Worm (Caenorhabditis elegans) whole organism, mixed stage, embryonic: ENCODE data around the gene sru-18.
"Not testable (repeated sequence)": the region's sequence is repeated elsewhere in the genome, so short reads cannot be mapped to it uniquely, and the experiment has no call there.

Source experiments
- ceh-39 ChIP-seq: fragments of 150-350 bp; optimal IDR thresholded peaks from 2 replicates; lab custom pipeline; 2014; ENCODE audit warnings: missing biosample characterization, missing genetic modification characterization
- ceh-43 ChIP-seq: fragments of 200-800 bp; sonication (Bioruptor generic); optimal IDR thresholded peaks from 2 replicates; lab custom pipeline; 2018; ENCODE audit warnings: mild to moderate bottlenecking, missing genetic modification characterization, moderate library complexity, missing compliant biosample characterization
- ceh-83 ChIP-seq: fragments of 200-800 bp; sonication (Bioruptor generic); optimal IDR thresholded peaks from 2 replicates; lab custom pipeline; 2018; ENCODE audit warnings: mild to moderate bottlenecking, missing genetic modification characterization, missing compliant biosample characterization
- ces-1 ChIP-seq: fragments of 150-350 bp; optimal IDR thresholded peaks from 2 replicates; lab custom pipeline; 2014; ENCODE audit warnings: missing biosample characterization, missing genetic modification reagents, missing genetic modification characterization
- drap-1 ChIP-seq: fragments of 200-800 bp; sonication (Bioruptor generic); optimal IDR thresholded peaks from 3 replicates; lab custom pipeline; 2018; ENCODE audit warnings: mild to moderate bottlenecking, missing genetic modification characterization, missing compliant biosample characterization
- elt-1 ChIP-seq: sonication (generic microtip); optimal IDR thresholded peaks from 2 replicates; lab custom pipeline; 2017; ENCODE audit warnings: missing genetic modification characterization, mild to moderate bottlenecking, missing compliant biosample characterization, antibody characterized with exemption, moderate library complexity, borderline replicate concordance; ENCODE audit not compliant: insufficient read depth
- flh-1 ChIP-seq: fragments of 200-800 bp; sonication (Bioruptor generic); optimal IDR thresholded peaks from 2 replicates; lab custom pipeline; 2018; ENCODE audit warnings: mild to moderate bottlenecking, missing genetic modification characterization, moderate library complexity, missing compliant biosample characterization
- ham-2 ChIP-seq: fragments of 200-800 bp; sonication (Bioruptor generic); optimal IDR thresholded peaks from 2 replicates; lab custom pipeline; 2018; ENCODE audit warnings: mild to moderate bottlenecking, missing genetic modification characterization, missing compliant biosample characterization
- hlh-1 ChIP-seq: fragments of 150-350 bp; optimal IDR thresholded peaks from 2 replicates; lab custom pipeline; 2014; ENCODE audit warnings: missing biosample characterization, missing genetic modification reagents, missing genetic modification characterization
- lin-13 ChIP-seq: fragments of 150-350 bp; optimal IDR thresholded peaks from 2 replicates; lab custom pipeline; 2014; ENCODE audit warnings: missing biosample characterization, missing genetic modification characterization
- lin-32 ChIP-seq: fragments of 200-800 bp; sonication (Bioruptor generic); optimal IDR thresholded peaks from 2 replicates; lab custom pipeline; 2018; ENCODE audit warnings: mild to moderate bottlenecking, missing genetic modification characterization, missing compliant biosample characterization
- lsy-2 ChIP-seq: fragments of 150-350 bp; optimal IDR thresholded peaks from 2 replicates; lab custom pipeline; 2014; ENCODE audit warnings: missing biosample characterization, missing genetic modification characterization
- mab-5 ChIP-seq: fragments of 150-350 bp; optimal IDR thresholded peaks from 2 replicates; lab custom pipeline; 2014; ENCODE audit warnings: missing biosample characterization, missing genetic modification characterization
- mep-1 ChIP-seq: fragments of 150-350 bp; optimal IDR thresholded peaks from 2 replicates; lab custom pipeline; 2017; ENCODE audit warnings: missing biosample characterization, missing genetic modification reagents, missing genetic modification characterization, inconsistent platforms
- mls-2 ChIP-seq: sonication (generic microtip); optimal IDR thresholded peaks from 2 replicates; lab custom pipeline; 2016; ENCODE audit warnings: mild to moderate bottlenecking, missing genetic modification characterization, moderate library complexity, missing compliant biosample characterization
- nhr-12 ChIP-seq: fragments of 150-350 bp; optimal IDR thresholded peaks from 2 replicates; lab custom pipeline; 2014; ENCODE audit warnings: missing biosample characterization, missing genetic modification characterization
- nhr-237 ChIP-seq: fragments of 150-350 bp; optimal IDR thresholded peaks from 2 replicates; lab custom pipeline; 2014; ENCODE audit warnings: missing biosample characterization, missing genetic modification characterization
- nhr-28 ChIP-seq: fragments of 150-350 bp; optimal IDR thresholded peaks from 2 replicates; lab custom pipeline; 2014; ENCODE audit warnings: missing biosample characterization, missing genetic modification characterization
- nhr-76 ChIP-seq: sonication (generic microtip); optimal IDR thresholded peaks from 2 replicates; lab custom pipeline; 2017; ENCODE audit warnings: missing biosample characterization, missing genetic modification characterization
- pha-4 ChIP-seq: fragments of 150-350 bp; optimal IDR thresholded peaks from 2 replicates; lab custom pipeline; 2018; ENCODE audit warnings: missing biosample characterization, missing genetic modification reagents, missing genetic modification characterization
- snpc-4 ChIP-seq: fragments of 150-350 bp; optimal IDR thresholded peaks from 2 replicates; lab custom pipeline; 2014; ENCODE audit warnings: missing biosample characterization, missing genetic modification characterization
- sptf-1 ChIP-seq: sonication (generic microtip); optimal IDR thresholded peaks from 2 replicates; lab custom pipeline; 2017; ENCODE audit warnings: mild to moderate bottlenecking, missing genetic modification characterization, moderate library complexity, missing compliant biosample characterization
- tbx-8 ChIP-seq: fragments of 200-800 bp; sonication (Bioruptor generic); optimal IDR thresholded peaks from 2 replicates; lab custom pipeline; 2018; ENCODE audit warnings: mild to moderate bottlenecking, missing genetic modification characterization, moderate library complexity, missing compliant biosample characterization
- unc-120 ChIP-seq: sonication (generic microtip); optimal IDR thresholded peaks from 2 replicates; lab custom pipeline; 2017; ENCODE audit warnings: missing genetic modification characterization, missing compliant biosample characterization; ENCODE audit not compliant: poor library complexity, severe bottlenecking
- unc-39 ChIP-seq: fragments of 150-350 bp; optimal IDR thresholded peaks from 2 replicates; lab custom pipeline; 2014; ENCODE audit warnings: missing biosample characterization, missing genetic modification characterization
- unc-62 ChIP-seq: fragments of 150-350 bp; optimal IDR thresholded peaks from 2 replicates; lab custom pipeline; 2014; ENCODE audit warnings: missing biosample characterization, missing genetic modification reagents, missing genetic modification characterization
- ztf-11 ChIP-seq: fragments of 150-350 bp; optimal IDR thresholded peaks from 2 replicates; lab custom pipeline; 2014; ENCODE audit warnings: missing biosample characterization, missing genetic modification characterization

sru-18 gene

DNA sequence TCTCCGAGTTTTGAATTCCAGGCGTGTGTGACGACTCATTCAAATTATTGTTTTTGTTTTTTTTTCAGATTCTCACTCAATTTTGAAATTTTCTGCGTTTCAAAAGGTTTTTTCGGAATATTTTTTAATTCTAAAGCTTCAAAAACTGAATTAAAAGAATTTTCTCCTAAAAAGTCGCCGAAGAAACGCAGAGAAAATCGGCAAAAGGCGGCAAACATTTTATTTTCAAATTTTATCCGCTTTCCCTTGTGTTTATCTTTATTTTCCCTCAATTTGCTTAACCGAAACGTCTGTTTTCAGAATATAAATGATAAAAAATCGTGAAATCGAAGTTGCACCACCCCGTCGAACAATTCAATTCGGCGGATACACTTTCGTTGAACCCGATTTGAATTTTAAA is 11.6 kb upstream of the sru-18 start, which contains the start of gene him-6:
Gene him-6 (plus strand): TSS at position 301 of the 400 bp plus-strand sequence.
- no peak for TF ChIP-seq mab-5 (tag; lab: Kevin White, UChicago)
- no peak for TF ChIP-seq ceh-43 (GFP tag; lab: Kevin White, UChicago)
- no peak for TF ChIP-seq mls-2 (tag; lab: Kevin White, UChicago)
- TF ChIP-seq flh-1 (GFP tag; lab: Kevin White, UChicago) = no peak
- no peak for TF ChIP-seq unc-120 (tag; lab: Kevin White, UChicago)
- no peak for TF ChIP-seq unc-62 (GFP tag; lab: Kevin White, UChicago)
- no peak for TF ChIP-seq ham-2 (GFP tag; lab: Kevin White, UChicago)
- no peak for TF ChIP-seq tbx-8
- no peak for TF ChIP-seq nhr-237 (tag; lab: Kevin White, UChicago)
- TF ChIP-seq pha-4 (tag; lab: Kevin White, UChicago) = no peak
- no peak for TF ChIP-seq hlh-1 (tag; lab: Kevin White, UChicago)
- TF ChIP-seq, all 35 proteins: peak for 0

DNA sequence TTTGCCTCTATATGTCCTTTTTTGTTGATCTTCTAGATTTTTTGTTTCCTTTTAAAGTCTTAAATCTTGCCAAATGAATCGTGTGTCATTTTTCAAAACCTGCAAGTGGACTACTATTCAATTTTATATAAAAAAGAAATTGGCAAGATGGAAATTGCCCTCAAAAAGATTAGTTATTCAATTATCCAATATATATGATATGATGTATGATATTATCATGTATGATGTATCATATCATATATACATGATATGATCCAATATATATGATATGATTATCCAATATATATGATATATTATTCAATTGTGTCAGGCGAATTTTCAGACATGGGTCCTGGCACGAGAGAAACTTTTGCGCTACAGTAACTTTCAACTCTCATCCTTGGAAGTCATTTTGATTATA is 6.9 kb upstream of the sru-18 start, which contains the start of gene sru-20:
Gene sru-20 (plus strand): TSS at position 301 of the 400 bp plus-strand sequence.
- TF ChIP-seq lsy-2 (tag; lab: Kevin White, UChicago) = no peak
- no peak for TF ChIP-seq ztf-11
- TF ChIP-seq ceh-39 (tag; lab: Kevin White, UChicago) = no peak
- TF ChIP-seq ceh-83 = no peak

DNA sequence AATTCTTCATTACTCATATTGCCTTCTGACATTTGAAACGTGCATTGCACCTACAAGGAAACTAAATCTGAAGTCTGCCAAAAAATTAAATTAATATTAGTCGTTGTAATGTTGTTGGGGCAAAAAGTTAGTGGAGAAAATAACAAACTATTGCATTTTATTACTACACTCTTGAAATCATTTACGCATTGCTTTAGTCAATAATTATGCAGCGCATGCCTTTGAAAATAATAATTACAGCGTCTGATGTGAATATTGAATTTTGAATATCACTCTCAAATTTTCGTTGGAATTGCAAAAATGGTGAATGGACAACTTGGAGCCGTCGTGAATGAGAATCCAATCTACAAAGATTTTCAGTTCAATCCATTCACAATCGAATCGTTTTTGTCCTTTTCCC is 3.8 kb upstream of the sru-18 start, which contains the start of gene sru-19:
Gene sru-19 (plus strand): TSS at position 301 of the 400 bp plus-strand sequence.
- no peak for TF ChIP-seq mab-5 (tag; lab: Kevin White, UChicago)
- no peak for TF ChIP-seq elt-1 (tag; lab: Kevin White, UChicago)
- no peak for TF ChIP-seq nhr-28 (tag; lab: Kevin White, UChicago)
- no peak for TF ChIP-seq unc-120 (tag; lab: Kevin White, UChicago)
- TF ChIP-seq ceh-43 (GFP tag; lab: Kevin White, UChicago) = no peak
- TF ChIP-seq snpc-4 (tag; lab: Kevin White, UChicago) = no peak
- TF ChIP-seq pha-4 (tag; lab: Kevin White, UChicago) = no peak
- no peak for TF ChIP-seq unc-39 (tag; lab: Kevin White, UChicago)
- TF ChIP-seq nhr-237 (tag; lab: Kevin White, UChicago) = no peak
- TF ChIP-seq sptf-1 = no peak
- no peak for TF ChIP-seq nhr-12 (tag; lab: Kevin White, UChicago)
- TF ChIP-seq lin-32 (GFP tag; lab: Kevin White, UChicago) = no peak
- no peak for TF ChIP-seq lin-13 (tag; lab: Kevin White, UChicago)
- no peak for TF ChIP-seq nhr-76 (tag; lab: Kevin White, UChicago)
- no peak for TF ChIP-seq flh-1 (GFP tag; lab: Kevin White, UChicago)
- no peak for TF ChIP-seq unc-62 (GFP tag; lab: Kevin White, UChicago)

DNA sequence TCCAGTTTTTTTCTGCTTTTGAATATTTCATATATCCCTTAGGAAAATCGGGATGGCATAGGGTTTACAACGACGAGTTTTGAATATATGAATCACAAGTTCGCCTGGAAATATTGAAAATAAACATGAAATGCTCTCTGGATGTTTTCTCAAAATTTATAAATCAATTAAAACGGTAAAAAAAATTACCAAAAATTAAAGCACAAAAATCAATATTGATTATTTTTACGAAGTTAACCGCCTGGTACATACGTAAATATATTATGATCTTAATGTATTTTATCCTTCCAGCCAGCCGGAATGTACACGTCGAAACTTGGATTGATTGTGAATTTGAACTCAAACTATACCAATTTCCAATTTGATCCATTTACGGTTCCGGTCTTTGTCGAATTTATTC is 3.3 kb downstream of the sru-18 start, which contains the start of gene sru-17:
Gene sru-17 (plus strand): TSS at position 301 of the 400 bp plus-strand sequence.
- not testable (repeated sequence) for TF ChIP-seq hlh-1 (tag; lab: Kevin White, UChicago); pha-4 (tag; lab: Kevin White, UChicago); ceh-83

DNA sequence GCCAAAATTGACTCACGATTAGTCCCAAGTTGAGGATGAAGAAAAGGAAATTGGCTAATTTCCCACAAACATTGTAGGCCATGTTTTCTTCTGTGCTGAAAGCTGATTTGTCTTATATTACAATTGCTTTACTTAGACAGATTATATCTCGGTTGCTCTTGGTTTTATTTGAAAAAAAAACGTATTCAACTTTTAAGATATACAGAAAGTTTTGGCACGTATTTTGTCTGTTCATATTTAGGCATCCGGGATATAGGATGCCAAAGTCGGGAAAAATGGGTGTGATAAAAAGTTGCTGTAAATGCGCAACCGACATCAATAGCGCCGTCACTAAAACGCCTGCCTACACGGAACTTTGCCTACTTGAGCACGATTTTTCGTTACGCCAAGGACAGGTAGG is 18.1 kb downstream of the sru-18 start, which contains the start of gene tsp-4:
Gene tsp-4 (minus strand): TSS at position 101 of the 400 bp plus-strand sequence.
- TF ChIP-seq drap-1 (GFP tag; lab: Kevin White, UChicago) (no peak), ham-2 (GFP tag; lab: Kevin White, UChicago) (no peak), nhr-12 (tag; lab: Kevin White, UChicago) (no peak), mep-1 (no peak), ceh-83 (no peak), lin-32 (GFP tag; lab: Kevin White, UChicago) (no peak), mab-5 (tag; lab: Kevin White, UChicago) (no peak)

DNA sequence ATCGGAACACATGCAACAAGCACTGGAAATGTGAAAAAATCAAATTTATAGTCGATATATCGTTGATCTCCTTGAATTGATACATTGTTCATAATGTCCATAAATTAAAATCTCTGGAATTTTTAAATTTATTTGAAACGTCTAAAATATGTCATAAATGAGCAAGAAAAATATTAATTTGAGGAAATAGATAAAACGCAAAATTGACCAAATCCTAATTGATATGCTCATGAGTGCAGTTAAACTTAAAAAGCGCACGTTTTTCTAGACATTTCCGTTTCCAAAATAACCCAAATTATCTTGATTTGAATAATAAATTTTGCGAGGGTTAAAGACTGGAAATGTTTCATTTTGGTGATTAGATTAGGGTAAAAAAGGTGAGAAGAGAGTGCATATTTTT is 20.5 kb downstream of the sru-18 start, which contains the start of gene sru-13:
Gene sru-13 (minus strand): TSS at position 101 of the 400 bp plus-strand sequence.
- no peak for TF ChIP-seq ceh-39 (tag; lab: Kevin White, UChicago)
- TF ChIP-seq ces-1 (GFP tag; lab: Kevin White, UChicago) = no peak
- no peak for TF ChIP-seq mab-5 (tag; lab: Kevin White, UChicago)
